Fruit fly (Drosophila melanogaster): ENCODE data around the gene CG5854.
A peak's percentile ranks its signal among the peaks of the same experiment; 100 is the strongest.

DNA sequence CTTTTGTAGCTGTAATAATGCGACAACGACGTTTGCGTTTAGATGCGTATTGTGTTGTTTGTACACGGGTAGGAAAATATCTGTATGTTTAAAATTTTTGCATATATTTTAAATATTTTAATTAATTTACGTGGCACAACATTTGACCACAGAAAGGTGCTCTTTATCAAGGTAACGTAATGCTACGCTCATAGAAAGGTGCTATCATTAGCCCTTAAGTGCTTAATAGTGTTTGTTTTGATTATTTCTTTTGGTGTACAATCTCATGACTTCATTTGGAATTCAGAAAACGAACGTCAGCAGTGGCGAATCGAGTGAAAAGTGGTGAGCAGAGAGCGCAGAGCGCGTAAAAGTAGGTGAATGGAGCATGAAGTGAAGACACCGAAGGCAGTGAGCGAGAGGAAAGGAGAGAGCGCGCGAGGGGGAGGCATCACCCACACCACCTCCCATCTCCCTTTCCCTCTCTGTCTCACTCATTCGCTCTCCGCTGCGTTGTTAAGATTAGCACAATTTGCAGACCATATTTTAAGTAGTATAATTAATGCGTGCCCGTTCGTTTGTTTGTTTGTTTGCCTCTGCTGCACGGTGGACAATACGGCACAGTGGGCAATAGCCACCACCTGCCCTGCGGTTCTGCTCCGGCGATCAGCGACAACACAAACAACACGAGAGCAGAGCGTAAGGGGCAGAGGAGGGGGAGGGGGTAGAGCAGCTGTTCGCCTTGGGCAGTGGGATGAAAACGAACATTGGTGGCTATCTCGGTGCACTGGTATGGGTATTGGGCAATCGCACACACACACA, 11.8 kb upstream of the CG5854 start:
- no peak for TF ChIP-seq Crg-1 (GFP tag; optimal IDR thresholded peaks at IDR 0.05)
- TF ChIP-seq CG7101 (tag; optimal IDR thresholded peaks at IDR 0.05): no peak
- TF ChIP-seq Hr96 (GFP tag; optimal IDR thresholded peaks at IDR 0.05): no peak
- no peak for TF ChIP-seq CG11617 (GFP tag; optimal IDR thresholded peaks at IDR 0.05)
- TF ChIP-seq CG33017 (tag; optimal IDR thresholded peaks at IDR 0.05): no peak
- TF ChIP-seq Mnt (GFP tag; optimal IDR thresholded peaks at IDR 0.05): no peak
- no peak for TF ChIP-seq CG5204 (GFP tag; optimal IDR thresholded peaks at IDR 0.05)
- no peak for TF ChIP-seq pad (GFP tag; optimal IDR thresholded peaks at IDR 0.05)
- no peak for TF ChIP-seq CG1620 (GFP tag; optimal IDR thresholded peaks at IDR 0.05)
- no peak for TF ChIP-seq CG14711 (tag; optimal IDR thresholded peaks at IDR 0.05)
- no peak for TF ChIP-seq bab1 (GFP tag; optimal IDR thresholded peaks at IDR 0.05)
- peak; percentile 31 for TF ChIP-seq cic (GFP tag; optimal IDR thresholded peaks at IDR 0.05)
- no peak for TF ChIP-seq kay (GFP tag; ENCODE audit: borderline replicate concordance)
- no peak for TF ChIP-seq CG7045 (GFP tag; optimal IDR thresholded peaks at IDR 0.05)
